Fruit fly (Drosophila melanogaster): ENCODE results near the gene slgA.
A peak's percentile ranks its signal among the peaks of the same experiment; 100 is the strongest.

slgA gene

dm6 chrX:21339476-21339931 lies 34.3 kb upstream of the slgA start, which contains the start of the genes tty and fliI (continued):
- TF ChIP-seq fd3F (GFP tag; optimal IDR thresholded peaks at IDR 0.05) = peak; percentile 67
- peak; percentile 75 for TF ChIP-seq pb (GFP tag; optimal IDR thresholded peaks at IDR 0.05)
- no peak for TF ChIP-seq yki (optimal IDR thresholded peaks at IDR 0.05)
- TF ChIP-seq z (GFP tag; IDR thresholded peaks at IDR 0.05) = 0 out of 3 replicates have a peak, but pooled peaks have one; percentile 28
- TF ChIP-seq CG7928 (GFP tag; optimal IDR thresholded peaks at IDR 0.05) = peak; percentile 46
- peak; percentile 80 for TF ChIP-seq CoRest (tag; optimal IDR thresholded peaks at IDR 0.05)
- peak; percentile 41 for TF ChIP-seq CG17912 (GFP tag; optimal IDR thresholded peaks at IDR 0.05)
- peak; percentile 89 for TF ChIP-seq tgo (GFP tag; IDR thresholded peaks at IDR 0.05)
- TF ChIP-seq CG10543 (GFP tag; optimal IDR thresholded peaks at IDR 0.05) = peak; percentile 37
- TF ChIP-seq Ssrp (tag; optimal IDR thresholded peaks at IDR 0.05) = peak; percentile 65
- peak; percentile 81 for TF ChIP-seq HmgZ (tag; optimal IDR thresholded peaks at IDR 0.05)
- 0 out of 2 replicates have a peak, but pooled peaks have one; percentile 41 for TF ChIP-seq CG42726 (GFP tag; IDR thresholded peaks at IDR 0.05; ENCODE audit: partially characterized antibody)
- peak; percentile 72 for TF ChIP-seq bowl (GFP tag; IDR thresholded peaks at IDR 0.05)
- TF ChIP-seq Sry-δ (GFP tag; optimal IDR thresholded peaks at IDR 0.05) = peak; percentile 61
- TF ChIP-seq pho (GFP tag; optimal IDR thresholded peaks at IDR 0.05) = peak; percentile 81
- TF ChIP-seq Nf-YB (GFP tag; optimal IDR thresholded peaks at IDR 0.05) = peak; percentile 37
- TF ChIP-seq nerfin-2 (GFP tag; IDR thresholded peaks at IDR 0.05; ENCODE audit: partially characterized antibody) = no peak
- peak; percentile 90 for TF ChIP-seq lmd (GFP tag; IDR thresholded peaks at IDR 0.05)
- TF ChIP-seq CG12155 (GFP tag; optimal IDR thresholded peaks at IDR 0.05) = peak; percentile 78
- TF ChIP-seq CG6175 (GFP tag; IDR thresholded peaks at IDR 0.05) = peak; percentile 73
- TF ChIP-seq corto (GFP tag; optimal IDR thresholded peaks at IDR 0.05) = no peak
- TF ChIP-seq toy (GFP tag; IDR thresholded peaks at IDR 0.05) = 0 out of 2 replicates have a peak, but pooled peaks have one; percentile 53
- peak; percentile 74 for TF ChIP-seq tin (GFP tag; optimal IDR thresholded peaks at IDR 0.05)
- TF ChIP-seq CG6854 (GFP tag; optimal IDR thresholded peaks at IDR 0.05) = peak; percentile 26
- TF ChIP-seq sug (tag; optimal IDR thresholded peaks at IDR 0.05) = peak; percentile 55
- TF ChIP-seq BEAF-32 (GFP tag; optimal IDR thresholded peaks at IDR 0.05) = peak; percentile 52
- peak; percentile 85 for TF ChIP-seq Atf6 (GFP tag; IDR thresholded peaks at IDR 0.05)
- no peak for TF ChIP-seq CG5180 (GFP tag; optimal IDR thresholded peaks at IDR 0.05)
- peak; percentile 69 for TF ChIP-seq CG7987 (GFP tag; optimal IDR thresholded peaks at IDR 0.05)
- peak; percentile 80 for TF ChIP-seq az2 (GFP tag; optimal IDR thresholded peaks at IDR 0.05)
- peak; percentile 20; the same call in 1 of the 2 replicates for TF ChIP-seq bbx (GFP tag; IDR thresholded peaks at IDR 0.05; ENCODE audit: partially characterized antibody)
- TF ChIP-seq CG10431 (GFP tag; optimal IDR thresholded peaks at IDR 0.05) = no peak
- peak; percentile 74 for TF ChIP-seq Vsx1 (GFP tag; optimal IDR thresholded peaks at IDR 0.05)
- peak; percentile 72 for TF ChIP-seq CG12104 (GFP tag; optimal IDR thresholded peaks at IDR 0.05)
- no peak for TF ChIP-seq Sox100B (GFP tag; optimal IDR thresholded peaks at IDR 0.05)
- TF ChIP-seq CG7839 (tag; optimal IDR thresholded peaks at IDR 0.05) = peak; percentile 79
- peak; percentile 87 for TF ChIP-seq tx (GFP tag; optimal IDR thresholded peaks at IDR 0.05)
- TF ChIP-seq PHDP (tag; optimal IDR thresholded peaks at IDR 0.05) = peak; percentile 71
- TF ChIP-seq CG18476 (GFP tag; optimal IDR thresholded peaks at IDR 0.05) = peak; percentile 68
- peak; percentile 69 for TF ChIP-seq CG8388 (GFP tag; optimal IDR thresholded peaks at IDR 0.05)
- no peak for TF ChIP-seq Neu2 (GFP tag; optimal IDR thresholded peaks at IDR 0.05; ENCODE audit: borderline replicate concordance)
- peak; percentile 91 for TF ChIP-seq H2.0 (GFP tag; IDR thresholded peaks at IDR 0.05)
- TF ChIP-seq peb (GFP tag; IDR thresholded peaks at IDR 0.05) = peak; percentile 76
- TF ChIP-seq dati (GFP tag; IDR thresholded peaks at IDR 0.05) = peak; percentile 73
- peak; percentile 84 for TF ChIP-seq gro (GFP tag; optimal IDR thresholded peaks at IDR 0.05)
- TF ChIP-seq ewg (GFP tag; optimal IDR thresholded peaks at IDR 0.05) = peak; percentile 71
- TF ChIP-seq Fer3 (tag; optimal IDR thresholded peaks at IDR 0.05) = peak; percentile 72
- TF ChIP-seq CG4404 (GFP tag; IDR thresholded peaks at IDR 0.05) = peak; percentile 83
- TF ChIP-seq D19B (GFP tag; optimal IDR thresholded peaks at IDR 0.05) = peak; percentile 66
- TF ChIP-seq her (GFP tag; optimal IDR thresholded peaks at IDR 0.05) = peak; percentile 75

All from whole organism, embryonic.